Fruit fly (Drosophila melanogaster) whole organism: ENCODE data around the gene Argl.

Experiments
- CG8478 ChIP-seq: fragments of >200 bp; optimal IDR thresholded peaks from 2 replicates; lab custom pipeline; 2018; ENCODE audit warnings: inconsistent platforms
- Dll ChIP-seq: fragments of >200 bp; optimal IDR thresholded peaks from 2 replicates; lab custom pipeline; 2017
- EcR ChIP-seq, 2 experiments: fragments of >200 bp; optimal IDR thresholded peaks; 2 replicates each; lab custom pipeline; 2017; ENCODE audit warnings: missing biosample characterization in 2 of 2, missing genetic modification characterization in 2 of 2, missing genetic modification reagents in 2 of 2
- pan ChIP-seq: fragments of >200 bp; optimal IDR thresholded peaks from 2 replicates; lab custom pipeline; 2017
- psq ChIP-seq: fragments of >200 bp; optimal IDR thresholded peaks from 2 replicates; lab custom pipeline; 2017
- usp ChIP-seq: fragments of >200 bp; optimal IDR thresholded peaks from 2 replicates; lab custom pipeline; 2017; ENCODE audit warnings: missing biosample characterization, missing genetic modification characterization, mixed read lengths

Argl gene

dm6 chr2L:8948650-8949049 lies 6.7 kb upstream of the Argl start:
- no peak for TF ChIP-seq CG8478
- no peak for TF ChIP-seq Dll
- TF ChIP-seq usp (GFP tag; lab: Kevin White, UChicago) = no peak
- TF ChIP-seq EcR (GFP tag; optimal IDR thresholded peaks at IDR 0.05; lab: Kevin White, UChicago) = no peak
- TF ChIP-seq psq = no peak
- TF ChIP-seq pan (lab: Kevin White, UChicago) = no peak

DNA sequence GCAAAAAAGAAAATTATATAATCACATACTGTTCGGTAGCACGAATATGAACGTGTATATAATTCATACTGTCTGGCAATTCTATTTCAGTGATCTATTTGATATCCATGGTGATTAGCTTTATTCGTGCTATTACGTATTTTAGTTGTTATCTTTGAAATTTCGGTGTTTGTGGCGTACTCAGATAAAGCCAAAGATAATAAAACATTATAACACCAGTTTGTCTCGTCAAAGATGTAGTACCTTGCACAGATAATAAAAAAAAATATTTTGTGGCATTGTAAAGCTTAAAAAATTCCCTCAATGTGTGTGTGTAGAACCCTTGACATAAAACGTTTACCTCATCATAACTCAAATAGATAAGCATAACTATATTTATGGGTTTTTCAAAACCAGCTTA lies 6.1 kb upstream of the Argl start:
- TF ChIP-seq psq (no peak), pan (lab: Kevin White, UChicago) (no peak), EcR (GFP tag; optimal IDR thresholded peaks at IDR 0.05; lab: Kevin White, UChicago) (no peak), usp (GFP tag; lab: Kevin White, UChicago) (no peak), CG8478 (no peak), Dll (no peak)

DNA sequence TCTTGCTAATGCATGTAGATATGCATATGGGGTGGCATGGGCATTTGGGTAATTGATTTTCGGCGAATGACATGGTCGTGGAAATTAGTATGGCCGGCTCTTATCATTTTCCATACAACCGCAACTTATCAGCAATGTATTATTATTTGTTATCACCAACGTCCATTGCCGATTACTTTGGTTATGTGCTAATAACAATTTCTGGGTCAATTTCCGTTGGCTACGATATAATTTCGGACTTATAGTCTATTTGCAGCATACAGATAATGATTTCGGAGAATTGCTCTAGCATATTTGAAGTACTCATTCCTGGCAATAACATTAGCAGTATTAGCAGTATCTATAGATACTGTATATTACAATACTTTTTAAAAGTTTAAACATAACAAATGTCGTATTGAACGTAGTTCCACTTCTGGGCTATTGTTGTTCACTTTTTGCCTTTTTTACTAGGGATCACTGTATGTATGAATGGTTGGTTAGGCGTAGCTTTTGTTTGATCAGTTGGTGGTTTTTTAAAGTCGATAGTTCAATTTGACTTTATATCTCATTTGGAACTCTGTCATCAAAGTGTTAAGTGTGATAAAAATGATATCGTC lies 4.9 kb upstream of the Argl start, which contains the start of gene CG46397:
Gene CG46397, plus strand, starts transcription at position 549 of the 599 bp plus-strand sequence.
- TF ChIP-seq usp (GFP tag; lab: Kevin White, UChicago) = no peak
- no peak for TF ChIP-seq EcR (GFP tag; optimal IDR thresholded peaks at IDR 0.05; lab: Kevin White, UChicago)
- TF ChIP-seq psq = no peak
- TF ChIP-seq CG8478 = no peak
- no peak for TF ChIP-seq pan (lab: Kevin White, UChicago)
- no peak for TF ChIP-seq Dll

DNA sequence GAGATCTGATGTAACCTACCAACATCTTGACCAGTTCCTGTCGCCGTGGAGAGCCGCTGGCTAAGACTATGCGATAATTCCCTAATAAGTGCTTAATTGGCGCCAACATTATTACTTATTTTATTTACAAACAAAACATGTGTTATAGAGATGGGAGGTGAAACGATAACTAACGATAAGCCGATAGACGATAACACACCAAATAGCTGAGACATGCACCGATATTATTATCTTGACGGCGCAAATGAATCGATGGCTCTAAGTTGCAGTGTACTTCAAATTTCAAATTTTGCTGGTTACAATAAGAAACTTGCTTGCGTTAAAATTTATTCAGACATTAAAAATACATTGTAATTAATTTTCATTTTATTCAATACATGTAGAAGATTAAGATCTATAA lies 1.2 kb upstream of the Argl start, which contains the start of gene CG9515:
Gene CG9515, minus strand, starts transcription at position 148 of the 400 bp plus-strand sequence.
- no peak for TF ChIP-seq usp (GFP tag; lab: Kevin White, UChicago)
- TF ChIP-seq pan (lab: Kevin White, UChicago) = no peak
- no peak for TF ChIP-seq Dll
- TF ChIP-seq EcR (GFP tag; optimal IDR thresholded peaks at IDR 0.05; lab: Kevin White, UChicago) = no peak
- no peak for TF ChIP-seq psq
- no peak for TF ChIP-seq CG8478

DNA sequence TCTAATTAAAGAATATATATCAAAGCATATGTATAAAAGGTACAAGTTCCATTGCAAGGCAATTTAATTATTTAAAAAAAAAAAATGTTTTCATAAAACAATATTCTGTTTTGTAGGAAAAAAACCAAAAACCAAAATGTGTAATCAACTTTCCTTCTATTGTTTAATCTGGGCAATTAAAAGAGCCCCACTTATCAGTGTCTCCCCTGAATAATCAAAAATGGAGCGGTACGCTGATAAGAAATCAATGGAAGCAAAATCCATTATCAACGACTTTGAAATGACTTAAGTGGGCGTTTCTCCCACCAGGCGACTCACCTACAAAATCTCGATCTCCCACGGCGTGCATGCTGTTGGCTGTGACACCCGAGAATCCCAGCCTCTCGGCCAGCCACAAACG lies 1.2 kb downstream of the Argl start:
- TF ChIP-seq psq (no peak), pan (lab: Kevin White, UChicago) (no peak), CG8478 (no peak), usp (GFP tag; lab: Kevin White, UChicago) (no peak), EcR (GFP tag; optimal IDR thresholded peaks at IDR 0.05; lab: Kevin White, UChicago) (no peak), Dll (no peak)

- no peak for TF ChIP-seq psq
- TF ChIP-seq usp (GFP tag; lab: Kevin White, UChicago) = no peak
- TF ChIP-seq Dll = no peak
- no peak for TF ChIP-seq pan (lab: Kevin White, UChicago)
- no peak for TF ChIP-seq EcR (GFP tag; optimal IDR thresholded peaks at IDR 0.05; lab: Kevin White, UChicago)
- TF ChIP-seq CG8478 = no peak
Observed at dm6 chr2L:8937837-8938413, 4.0 kb downstream of the Argl start.

dm6 chr2L:8937003-8937402 lies 4.9 kb downstream of the Argl start, which contains the start of gene Tsp29Fb:
Tsp29Fb (plus strand) TSS chr2L:8937390.
- TF ChIP-seq usp (GFP tag; lab: Kevin White, UChicago) (no peak), pan (lab: Kevin White, UChicago) (no peak), EcR (GFP tag; optimal IDR thresholded peaks at IDR 0.05; lab: Kevin White, UChicago) (no peak), psq (no peak), Dll (no peak), CG8478 (no peak)

- no peak for TF ChIP-seq Dll
- no peak for TF ChIP-seq pan (lab: Kevin White, UChicago)
- no peak for TF ChIP-seq CG8478
- no peak for TF ChIP-seq EcR (GFP tag; optimal IDR thresholded peaks at IDR 0.05; lab: Kevin White, UChicago)
- no peak for TF ChIP-seq usp (GFP tag; lab: Kevin White, UChicago)
- no peak for TF ChIP-seq psq
Observed at dm6 chr2L:8933710-8934242, 8.1 kb downstream of the Argl start, which contains the start of gene Tsp29Fa. Tsp29Fa (plus strand) TSS chr2L:8933962.

DNA sequence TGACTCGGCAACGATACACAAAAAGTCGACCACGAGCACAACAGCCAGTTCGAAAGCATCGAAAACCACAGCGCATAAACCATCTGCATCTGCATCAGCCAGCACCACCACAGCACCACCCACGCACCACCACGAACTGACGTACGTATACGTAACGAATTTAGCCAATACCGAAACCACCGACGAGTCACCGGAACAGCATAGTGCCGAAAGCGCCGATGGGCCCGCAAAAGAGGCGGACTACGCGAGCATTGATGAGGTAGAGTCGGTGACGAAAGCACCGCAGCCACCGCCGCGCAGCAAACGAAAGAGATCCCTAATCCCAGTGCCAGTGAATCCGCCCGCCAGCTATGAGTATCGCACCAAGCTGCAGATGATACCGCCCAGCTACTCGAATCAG lies 10.7 kb downstream of the Argl start:
- TF ChIP-seq EcR (GFP tag; optimal IDR thresholded peaks at IDR 0.05; lab: Kevin White, UChicago) (no peak), usp (GFP tag; lab: Kevin White, UChicago) (no peak), pan (lab: Kevin White, UChicago) (no peak), CG8478 (no peak), psq (no peak), Dll (no peak)

DNA sequence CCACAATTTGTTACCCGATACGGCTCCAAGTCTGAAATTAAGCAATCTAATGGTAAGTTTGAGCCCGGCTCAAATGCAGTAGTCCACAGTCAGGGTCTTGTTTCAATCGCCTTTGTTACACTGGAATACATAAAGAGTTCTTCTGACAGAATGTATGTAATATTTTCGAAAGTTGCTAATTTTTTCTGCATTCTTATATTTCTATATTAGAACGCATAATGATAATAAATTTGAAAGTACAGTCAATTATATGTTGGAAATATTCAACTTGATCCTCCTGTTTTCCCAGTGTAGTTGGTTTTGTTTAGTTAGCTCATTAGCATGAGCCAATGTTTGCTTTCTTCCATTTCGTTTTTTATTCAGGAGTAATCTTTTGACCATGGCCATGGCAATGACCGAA lies 18.5 kb downstream of the Argl start:
- no peak for TF ChIP-seq Dll
- no peak for TF ChIP-seq usp (GFP tag; lab: Kevin White, UChicago)
- no peak for TF ChIP-seq EcR (GFP tag; optimal IDR thresholded peaks at IDR 0.05; lab: Kevin White, UChicago)
- no peak for TF ChIP-seq CG8478
- TF ChIP-seq pan (lab: Kevin White, UChicago) = no peak
- TF ChIP-seq psq = no peak

dm6 chr2L:8921934-8922333 lies 20.0 kb downstream of the Argl start:
- TF ChIP-seq usp (GFP tag; lab: Kevin White, UChicago) (no peak), CG8478 (no peak), psq (no peak), EcR (GFP tag; optimal IDR thresholded peaks at IDR 0.05; lab: Kevin White, UChicago) (no peak), Dll (no peak), pan (lab: Kevin White, UChicago) (no peak)

dm6 chr2L:8920294-8920693 lies 21.6 kb downstream of the Argl start:
- no peak for TF ChIP-seq Dll
- TF ChIP-seq EcR (GFP tag; optimal IDR thresholded peaks at IDR 0.05; lab: Kevin White, UChicago) = no peak
- no peak for TF ChIP-seq pan (lab: Kevin White, UChicago)
- TF ChIP-seq usp (GFP tag; lab: Kevin White, UChicago) = no peak
- TF ChIP-seq psq = no peak
- no peak for TF ChIP-seq CG8478
